Worm (Caenorhabditis elegans): Measurements from ENCODE around the gene D2023.4.

- TF ChIP-seq somi-1 (GFP tag; optimal IDR thresholded peaks at IDR 0.05), result no peak
- no peak for TF ChIP-seq dpl-1 (GFP tag; optimal IDR thresholded peaks at IDR 0.05)
- TF ChIP-seq lir-1 (GFP tag; conservative IDR thresholded peaks at IDR 0.05), result no peak
- TF ChIP-seq attf-6 (GFP tag; IDR thresholded peaks at IDR 0.05), result no peak
- TF ChIP-seq lin-40 (tag; optimal IDR thresholded peaks at IDR 0.05), result no peak
- no peak for TF ChIP-seq mcd-1 (GFP tag; IDR thresholded peaks at IDR 0.05)
- no peak for TF ChIP-seq Y79H2A.3 (GFP tag; conservative IDR thresholded peaks at IDR 0.05)
- no peak for TF ChIP-seq ama-1 (optimal IDR thresholded peaks at IDR 0.05)
- TF ChIP-seq ama-1 (GFP tag; optimal IDR thresholded peaks at IDR 0.05), result no peak
- TF ChIP-seq efl-1 (GFP tag; optimal IDR thresholded peaks at IDR 0.05), result no peak
- TF ChIP-seq mes-4 (tag; optimal IDR thresholded peaks at IDR 0.05), result no peak
- no peak for TF ChIP-seq ets-4 (GFP tag; optimal IDR thresholded peaks at IDR 0.05)
- TF ChIP-seq snpc-3.4 (tag; optimal IDR thresholded peaks at IDR 0.05), result no peak
Measured at ce11 chrV:11787258-11787657, 38.3 kb downstream of the D2023.4 start, which contains the start of gene F55A11.7.

Measured in whole organism, young adult.